Worm (Caenorhabditis elegans) whole organism, L1 larva: ENCODE data around the gene neg-1.

ENCODE experiments used
- lin-13 ChIP-seq: fragments of 150-350 bp; optimal IDR thresholded peaks from 2 replicates; lab custom pipeline; 2014; ENCODE audit warnings: missing biosample characterization, missing genetic modification reagents, missing genetic modification characterization
- lin-39 ChIP-seq: fragments of 150-350 bp; optimal IDR thresholded peaks from 2 replicates; lab custom pipeline; 2014; ENCODE audit warnings: missing biosample characterization, missing genetic modification reagents, missing genetic modification characterization
- nhr-11 ChIP-seq: fragments of 150-350 bp; optimal IDR thresholded peaks from 2 replicates; lab custom pipeline; 2014; ENCODE audit warnings: missing biosample characterization, missing genetic modification characterization
- sox-4 ChIP-seq: sonication (generic microtip); optimal IDR thresholded peaks from 2 replicates; lab custom pipeline; 2016; ENCODE audit warnings: missing genetic modification characterization, missing compliant biosample characterization

- no peak for TF ChIP-seq lin-13 (GFP tag; lab: Kevin White, UChicago)
- TF ChIP-seq sox-4 (tag; lab: Kevin White, UChicago) = no peak
- TF ChIP-seq nhr-11 (tag; lab: Kevin White, UChicago) = no peak
- TF ChIP-seq lin-39 (tag; lab: Kevin White, UChicago) = no peak
Observed at ce11 chrV:4346325-4346724, 28.3 kb downstream of the neg-1 start, which contains the start of gene hpo-18.
